Worm (Caenorhabditis elegans): Measurements from ENCODE around the gene W06G6.2.

Gene W06G6.2

ce11 chrV:16627962-16628361 lies 1.1 kb upstream of the W06G6.2 start, which contains the start of gene oac-53:
Gene oac-53, minus strand, starts transcription at chrV:16627970.
- peak; percentile 69 for TF ChIP-seq fos-1 (tag; optimal IDR thresholded peaks at IDR 0.05)
- TF ChIP-seq ceh-82 (tag; optimal IDR thresholded peaks at IDR 0.05): no peak
- TF ChIP-seq Y55F3AM.14 (GFP tag; optimal IDR thresholded peaks at IDR 0.05): no peak
- TF ChIP-seq zag-1 (tag; optimal IDR thresholded peaks at IDR 0.05): no peak

- TF ChIP-seq nhr-77 (tag; optimal IDR thresholded peaks at IDR 0.05): no peak
- TF ChIP-seq unc-62 (GFP tag; optimal IDR thresholded peaks at IDR 0.05): no peak
- no peak for TF ChIP-seq lin-13 (GFP tag; optimal IDR thresholded peaks at IDR 0.05)
- TF ChIP-seq nhr-129 (tag; optimal IDR thresholded peaks at IDR 0.05): no peak
- no peak for TF ChIP-seq peb-1 (tag; optimal IDR thresholded peaks at IDR 0.05)
- no peak for TF ChIP-seq C34F6.9 (tag; optimal IDR thresholded peaks at IDR 0.05)
- TF ChIP-seq nhr-10 (tag; optimal IDR thresholded peaks at IDR 0.05): no peak
- no peak for TF ChIP-seq Y55F3AM.14 (GFP tag; optimal IDR thresholded peaks at IDR 0.05)
- TF ChIP-seq nhr-21 (tag; optimal IDR thresholded peaks at IDR 0.05): no peak
- TF ChIP-seq fos-1 (tag; optimal IDR thresholded peaks at IDR 0.05): no peak
- TF ChIP-seq ceh-82 (tag; optimal IDR thresholded peaks at IDR 0.05): no peak
Measured at ce11 chrV:16629600-16629999, 509 bp downstream of the W06G6.2 start, which contains the start of gene srd-21. Gene srd-21, plus strand, starts transcription at chrV:16629900.

DNA sequence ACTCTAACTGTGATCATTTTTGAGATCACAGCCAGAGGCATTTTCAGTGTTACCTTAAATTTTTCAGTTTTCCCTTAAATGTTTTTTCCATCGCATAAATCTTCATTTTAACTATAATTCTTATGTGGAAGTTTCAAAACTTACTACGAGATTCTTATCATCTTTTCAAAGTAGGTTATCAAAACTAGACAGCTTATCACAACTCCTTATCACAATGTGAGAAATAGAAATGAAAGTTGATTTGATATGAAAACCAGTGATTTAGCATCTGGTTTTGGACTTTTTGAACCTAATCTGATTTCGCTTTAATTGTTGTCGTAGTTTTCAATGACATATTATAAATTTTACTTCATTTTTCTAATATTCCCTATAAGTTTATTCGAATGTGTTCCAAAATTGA lies 6.8 kb downstream of the W06G6.2 start, which contains the start of gene mltn-11:
TSS of gene mltn-11 (plus strand) at position 276 of the 400 bp plus-strand sequence.
- TF ChIP-seq unc-62 (GFP tag; optimal IDR thresholded peaks at IDR 0.05): no peak
- TF ChIP-seq egl-27 (tag; optimal IDR thresholded peaks at IDR 0.05): no peak
- TF ChIP-seq sma-9 (GFP tag; optimal IDR thresholded peaks at IDR 0.05): no peak
- TF ChIP-seq sma-9 (tag; optimal IDR thresholded peaks at IDR 0.05): no peak
- no peak for TF ChIP-seq unc-55 (GFP tag; optimal IDR thresholded peaks at IDR 0.05)
- TF ChIP-seq zag-1 (tag; optimal IDR thresholded peaks at IDR 0.05): no peak
- TF ChIP-seq dmd-4 (tag; optimal IDR thresholded peaks at IDR 0.05): no peak
- TF ChIP-seq nhr-77 (tag; optimal IDR thresholded peaks at IDR 0.05): no peak
- TF ChIP-seq lin-11 (tag; optimal IDR thresholded peaks at IDR 0.05): no peak
- TF ChIP-seq nhr-10 (tag; optimal IDR thresholded peaks at IDR 0.05): no peak
- TF ChIP-seq lin-39 (tag; optimal IDR thresholded peaks at IDR 0.05): no peak
- TF ChIP-seq lin-13 (GFP tag; optimal IDR thresholded peaks at IDR 0.05): no peak
- no peak for TF ChIP-seq nhr-237 (tag; optimal IDR thresholded peaks at IDR 0.05)
- TF ChIP-seq nhr-129 (tag; optimal IDR thresholded peaks at IDR 0.05): no peak
- TF ChIP-seq nhr-21 (tag; optimal IDR thresholded peaks at IDR 0.05): no peak
- TF ChIP-seq fos-1 (tag; optimal IDR thresholded peaks at IDR 0.05): no peak
- TF ChIP-seq elt-1 (tag; optimal IDR thresholded peaks at IDR 0.05): no peak
- TF ChIP-seq gmeb-1 (tag; optimal IDR thresholded peaks at IDR 0.05): no peak

DNA sequence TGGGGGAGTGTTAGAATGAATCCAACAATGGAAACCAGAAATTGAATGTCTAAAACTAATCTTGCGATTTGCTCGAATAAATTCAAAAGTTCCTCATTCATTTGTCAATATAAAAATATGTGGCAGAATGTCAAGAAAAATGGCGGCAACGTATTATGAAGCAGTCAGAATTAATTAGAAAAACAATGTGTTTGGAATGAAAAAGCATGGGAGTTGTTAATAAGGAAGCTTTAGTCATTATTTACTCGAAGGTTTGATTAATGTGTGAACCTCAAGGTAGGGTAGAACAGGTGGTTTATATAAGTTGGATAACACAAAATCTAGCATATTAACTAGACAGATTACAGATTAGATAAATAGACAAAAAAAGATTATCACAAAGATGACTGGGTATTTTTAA lies 9.1 kb downstream of the W06G6.2 start, which contains the start of gene srw-76:
TSS of gene srw-76 (minus strand) at position 101 of the 400 bp plus-strand sequence.
- TF ChIP-seq ztf-4 (tag; optimal IDR thresholded peaks at IDR 0.05) (no peak), ceh-82 (tag; optimal IDR thresholded peaks at IDR 0.05) (no peak), nhr-77 (tag; optimal IDR thresholded peaks at IDR 0.05) (no peak), elt-1 (tag; optimal IDR thresholded peaks at IDR 0.05) (no peak)

ce11 chrV:16640366-16640765 lies 11.3 kb downstream of the W06G6.2 start:
- no peak for TF ChIP-seq sma-9 (GFP tag; optimal IDR thresholded peaks at IDR 0.05)
- no peak for TF ChIP-seq sma-9 (tag; optimal IDR thresholded peaks at IDR 0.05)
- no peak for TF ChIP-seq blmp-1 (tag; optimal IDR thresholded peaks at IDR 0.05; ENCODE audit: insufficient read depth)
- no peak for TF ChIP-seq gmeb-1 (tag; optimal IDR thresholded peaks at IDR 0.05)
- TF ChIP-seq R02D3.7 (tag; optimal IDR thresholded peaks at IDR 0.05): no peak
- TF ChIP-seq lsy-2 (tag; optimal IDR thresholded peaks at IDR 0.05): no peak
- no peak for TF ChIP-seq snpc-4 (tag; optimal IDR thresholded peaks at IDR 0.05)
- no peak for TF ChIP-seq mdl-1 (tag; optimal IDR thresholded peaks at IDR 0.05)
- TF ChIP-seq nhr-11 (tag; optimal IDR thresholded peaks at IDR 0.05): no peak
- no peak for TF ChIP-seq unc-62 (GFP tag; optimal IDR thresholded peaks at IDR 0.05)
- no peak for TF ChIP-seq skn-1 (tag; optimal IDR thresholded peaks at IDR 0.05)
- TF ChIP-seq nhr-21 (tag; optimal IDR thresholded peaks at IDR 0.05): no peak
- TF ChIP-seq elt-1 (tag; optimal IDR thresholded peaks at IDR 0.05): no peak
- no peak for TF ChIP-seq sma-3 (GFP tag; optimal IDR thresholded peaks at IDR 0.05)
- no peak for TF ChIP-seq nhr-10 (tag; optimal IDR thresholded peaks at IDR 0.05)
- TF ChIP-seq Y55F3AM.14 (GFP tag; optimal IDR thresholded peaks at IDR 0.05): no peak
- no peak for TF ChIP-seq elt-3 (tag; optimal IDR thresholded peaks at IDR 0.05)
- no peak for TF ChIP-seq ztf-4 (tag; optimal IDR thresholded peaks at IDR 0.05)
- TF ChIP-seq mbf-1 (tag; optimal IDR thresholded peaks at IDR 0.05): no peak
- no peak for TF ChIP-seq unc-55 (GFP tag; optimal IDR thresholded peaks at IDR 0.05)

All from whole organism, L2 larva.